Worm (Caenorhabditis elegans): Measurements from ENCODE around the gene str-69.

DNA sequence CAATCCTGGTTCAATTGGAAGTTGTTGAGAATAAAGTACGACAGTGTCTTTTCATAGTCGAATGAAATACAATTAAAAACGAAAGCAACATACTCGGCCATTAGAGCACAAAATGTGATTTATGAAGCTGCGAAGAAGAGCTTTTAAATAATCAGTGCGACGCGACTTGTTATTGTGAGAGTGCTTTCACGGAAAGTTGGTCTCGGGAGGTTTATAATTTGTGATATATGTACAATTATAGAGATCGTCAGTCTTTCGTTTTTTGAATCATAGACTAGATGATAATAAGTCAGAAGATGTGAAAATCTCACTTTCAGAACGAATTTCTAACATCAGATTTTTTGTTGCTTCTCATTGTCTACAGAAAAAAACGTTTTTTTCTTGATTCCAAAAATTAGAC, 43.6 kb downstream of the str-69 start, which contains the start of gene srt-15:
- TF ChIP-seq fkh-10 (GFP tag; optimal IDR thresholded peaks at IDR 0.05) (no peak), zag-1 (tag; optimal IDR thresholded peaks at IDR 0.05) (no peak), F26F4.8 (GFP tag; conservative IDR thresholded peaks at IDR 0.05) (no peak), hlh-30 (tag; optimal IDR thresholded peaks at IDR 0.05; ENCODE audit: insufficient read depth) (no peak), nhr-237 (tag; optimal IDR thresholded peaks at IDR 0.05) (no peak), dpl-1 (GFP tag; optimal IDR thresholded peaks at IDR 0.05) (no peak), ceh-28 (tag; optimal IDR thresholded peaks at IDR 0.05) (no peak)
